Worm (Caenorhabditis elegans) whole organism, early embryonic: ENCODE measurements around the gene F25A2.1.

Experiments
- B0310.2 ChIP-seq: sonication (generic microtip); optimal IDR thresholded peaks from 2 replicates; lab custom pipeline; 2016; ENCODE audit warnings: mild to moderate bottlenecking, missing genetic modification characterization, missing compliant biosample characterization
- F13C5.2 ChIP-seq: sonication (generic microtip); optimal IDR thresholded peaks from 2 replicates; lab custom pipeline; 2017; ENCODE audit warnings: mild to moderate bottlenecking, missing genetic modification characterization, inconsistent platforms, missing compliant biosample characterization
- aly-1 ChIP-seq: sonication (generic microtip); optimal IDR thresholded peaks from 2 replicates; lab custom pipeline; 2016; ENCODE audit warnings: missing genetic modification characterization, missing compliant biosample characterization
- ama-1 ChIP-seq: fragments of 150-350 bp; optimal IDR thresholded peaks from 2 replicates; lab custom pipeline; 2014
- ceh-13 ChIP-seq: fragments of 200-800 bp; sonication (Bioruptor generic); optimal IDR thresholded peaks from 2 replicates; lab custom pipeline; 2018; ENCODE audit warnings: mild to moderate bottlenecking, missing genetic modification characterization, missing compliant biosample characterization
- ceh-36 ChIP-seq: sonication (generic microtip); optimal IDR thresholded peaks from 2 replicates; lab custom pipeline; 2016; ENCODE audit warnings: missing genetic modification characterization, inconsistent platforms, missing compliant biosample characterization
- ets-7 ChIP-seq: sonication (generic microtip); optimal IDR thresholded peaks from 2 replicates; lab custom pipeline; 2016; ENCODE audit warnings: missing genotype, missing genetic modification characterization, missing compliant biosample characterization
- flt-1 ChIP-seq: fragments of 200-800 bp; sonication (Bioruptor generic); IDR thresholded peaks from 2 replicates; pipeline ENCODE4 v1.3.6; 2022; ENCODE audit warnings: missing genetic modification characterization, missing compliant biosample characterization
- hmbx-1 ChIP-seq: sonication (generic microtip); optimal IDR thresholded peaks from 2 replicates; lab custom pipeline; 2016; ENCODE audit warnings: mild to moderate bottlenecking, missing genetic modification characterization, missing compliant biosample characterization
- hmg-4 ChIP-seq: fragments of 200-800 bp; sonication (Bioruptor generic); optimal IDR thresholded peaks from 2 replicates; lab custom pipeline; 2018; ENCODE audit warnings: mild to moderate bottlenecking, missing genetic modification characterization, missing compliant biosample characterization
- hnd-1 ChIP-seq: sonication (generic microtip); optimal IDR thresholded peaks from 2 replicates; lab custom pipeline; 2016; ENCODE audit warnings: missing genetic modification characterization, missing compliant biosample characterization
- pes-1 ChIP-seq: fragments of 200-800 bp; sonication (Bioruptor generic); IDR thresholded peaks from 2 replicates; pipeline ENCODE4 v1.3.6; 2022; ENCODE audit warnings: missing genetic modification reagents, missing genetic modification characterization, missing compliant biosample characterization
- scrt-1 ChIP-seq: fragments of 200-800 bp; sonication (Bioruptor generic); IDR thresholded peaks from 2 replicates; pipeline ENCODE4 v1.3.6; 2022; ENCODE audit warnings: missing genetic modification characterization, missing compliant biosample characterization
- sea-1 ChIP-seq: fragments of 200-800 bp; sonication (Bioruptor generic); conservative IDR thresholded peaks from 2 replicates; pipeline ENCODE4 v1.3.6; 2022; ENCODE audit warnings: missing genetic modification characterization, missing compliant biosample characterization
- tbx-11 ChIP-seq: fragments of 200-800 bp; sonication (Bioruptor generic); IDR thresholded peaks from 2 replicates; pipeline ENCODE4 v1.3.6; 2022; ENCODE audit warnings: missing genetic modification characterization, missing compliant biosample characterization
- tbx-37 ChIP-seq: fragments of 200-800 bp; sonication (Bioruptor generic); conservative IDR thresholded peaks from 2 replicates; pipeline ENCODE4 v1.3.6; 2022; ENCODE audit warnings: missing genetic modification reagents, missing genetic modification characterization, missing compliant biosample characterization
- tra-4 ChIP-seq: sonication (generic microtip); optimal IDR thresholded peaks from 2 replicates; lab custom pipeline; 2017; ENCODE audit warnings: missing genetic modification characterization, missing compliant biosample characterization

The F25A2.1 gene

DNA sequence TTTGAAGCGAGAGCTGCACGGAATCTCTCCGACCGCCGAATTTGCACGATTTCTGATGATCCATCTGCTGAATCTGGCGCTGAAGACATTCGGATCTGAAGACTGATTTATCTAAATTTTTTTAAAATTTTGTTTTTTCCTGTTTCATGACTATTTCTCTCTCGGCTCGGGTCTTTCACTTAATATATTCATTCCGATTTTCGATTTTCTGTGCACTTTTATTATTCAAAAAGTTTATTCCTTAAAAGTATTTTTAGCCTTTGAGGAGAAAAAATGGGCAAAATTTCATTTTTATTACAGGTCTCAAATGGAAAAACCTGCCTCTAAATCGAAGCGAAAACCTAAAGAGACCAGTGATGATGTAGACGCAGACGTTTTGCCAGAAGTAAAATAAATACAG lies 28.2 kb downstream of the F25A2.1 start, which contains the start of gene Y50D4A.1:
Y50D4A.1 (plus strand) TSS at position 301 of the 400 bp plus-strand sequence.
- TF ChIP-seq ets-7 (tag; lab: Kevin White, UChicago) (no peak), aly-1 (no peak), hmbx-1 (tag; lab: Kevin White, UChicago) (no peak), sea-1 (GFP tag; lab: Robert Waterston, UW) (no peak), F13C5.2 (tag; lab: Kevin White, UChicago) (no peak), tra-4 (tag; lab: Kevin White, UChicago) (no peak), scrt-1 (GFP tag; lab: Robert Waterston, UW) (no peak), ceh-13 (no peak), hmg-4 (GFP tag; lab: Kevin White, UChicago) (no peak), hnd-1 (tag; lab: Kevin White, UChicago) (no peak), pes-1 (GFP tag; lab: Robert Waterston, UW) (no peak), ama-1 (lab: Kevin White, UChicago) (no peak), flt-1 (GFP tag; lab: Robert Waterston, UW) (no peak), ceh-36 (no peak), B0310.2 (tag; lab: Kevin White, UChicago) (no peak), tbx-37 (GFP tag; lab: Robert Waterston, UW) (no peak), tbx-11 (no peak)

DNA sequence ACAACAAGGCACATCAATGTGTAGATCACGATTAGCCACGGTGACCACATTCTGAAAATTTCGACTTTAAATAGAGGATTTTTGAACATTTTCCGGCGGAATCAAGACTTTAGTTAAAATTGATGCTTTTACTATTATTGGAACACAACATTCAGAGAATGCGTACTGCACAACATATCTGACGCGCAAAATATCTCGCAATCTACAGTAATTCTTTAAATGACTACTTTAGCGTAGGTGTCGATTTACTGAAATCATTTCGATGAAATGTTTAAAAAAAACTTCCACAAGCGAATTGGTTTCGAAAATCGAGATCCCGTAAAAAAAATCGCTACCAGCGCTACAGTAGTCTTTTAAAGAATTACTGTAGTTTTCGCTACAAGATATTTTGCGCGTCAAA lies 41.1 kb downstream of the F25A2.1 start, which contains the start of gene Y50D4A.10:
Y50D4A.10 (minus strand) TSS at position 57 of the 400 bp plus-strand sequence.
- no peak for TF ChIP-seq ceh-13
- no peak for TF ChIP-seq ceh-36
- no peak for TF ChIP-seq tbx-11
- TF ChIP-seq hmg-4 (GFP tag; lab: Kevin White, UChicago), result no peak
- TF ChIP-seq scrt-1 (GFP tag; lab: Robert Waterston, UW), result no peak

DNA sequence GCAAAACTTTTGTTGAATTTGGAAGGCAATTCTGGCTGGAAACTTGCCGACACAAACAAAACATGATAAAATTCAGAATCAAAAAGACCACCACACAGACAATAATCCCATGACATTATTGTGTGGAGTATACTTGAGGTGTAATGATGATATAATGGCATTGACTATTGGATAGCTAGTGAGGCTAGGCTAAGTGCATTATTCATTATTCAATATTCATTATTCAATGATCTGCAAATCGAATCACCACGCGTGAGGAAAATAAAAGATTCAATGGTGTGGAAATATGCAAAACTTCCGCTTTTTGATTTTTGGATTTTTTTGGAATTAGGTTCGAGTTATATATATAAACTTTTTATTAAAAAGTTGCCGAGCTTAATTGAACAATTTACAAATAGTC lies 44.2 kb downstream of the F25A2.1 start:
- TF ChIP-seq flt-1 (GFP tag; lab: Robert Waterston, UW) (no peak), F13C5.2 (tag; lab: Kevin White, UChicago) (no peak), tbx-11 (no peak), ets-7 (tag; lab: Kevin White, UChicago) (no peak), hmbx-1 (tag; lab: Kevin White, UChicago) (no peak), aly-1 (no peak), pes-1 (GFP tag; lab: Robert Waterston, UW) (no peak), tra-4 (tag; lab: Kevin White, UChicago) (no peak)

DNA sequence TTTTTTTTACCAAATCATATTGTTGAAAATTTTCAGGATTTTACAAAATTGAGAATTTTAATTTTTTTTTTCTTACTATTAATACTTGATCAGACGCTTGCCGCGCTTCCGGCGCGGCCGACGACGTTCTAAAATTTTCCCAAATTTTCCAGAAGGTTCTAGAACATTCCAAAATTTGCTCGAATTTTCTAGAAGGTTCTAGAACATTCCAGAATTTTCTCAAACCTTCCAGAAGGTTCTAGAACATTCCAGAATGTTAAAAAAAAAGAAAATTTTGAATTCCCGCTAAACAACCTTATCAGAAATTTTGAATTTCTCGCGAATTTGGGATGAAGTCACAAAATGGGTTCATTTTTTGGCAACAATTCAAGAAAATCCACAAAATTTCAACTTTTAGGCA lies 46.9 kb downstream of the F25A2.1 start:
- TF ChIP-seq tbx-11, result no peak
- no peak for TF ChIP-seq scrt-1 (GFP tag; lab: Robert Waterston, UW)
- no peak for TF ChIP-seq F13C5.2 (tag; lab: Kevin White, UChicago)
- no peak for TF ChIP-seq sea-1 (GFP tag; lab: Robert Waterston, UW)
- TF ChIP-seq aly-1, result no peak
- TF ChIP-seq flt-1 (GFP tag; lab: Robert Waterston, UW), result no peak

DNA sequence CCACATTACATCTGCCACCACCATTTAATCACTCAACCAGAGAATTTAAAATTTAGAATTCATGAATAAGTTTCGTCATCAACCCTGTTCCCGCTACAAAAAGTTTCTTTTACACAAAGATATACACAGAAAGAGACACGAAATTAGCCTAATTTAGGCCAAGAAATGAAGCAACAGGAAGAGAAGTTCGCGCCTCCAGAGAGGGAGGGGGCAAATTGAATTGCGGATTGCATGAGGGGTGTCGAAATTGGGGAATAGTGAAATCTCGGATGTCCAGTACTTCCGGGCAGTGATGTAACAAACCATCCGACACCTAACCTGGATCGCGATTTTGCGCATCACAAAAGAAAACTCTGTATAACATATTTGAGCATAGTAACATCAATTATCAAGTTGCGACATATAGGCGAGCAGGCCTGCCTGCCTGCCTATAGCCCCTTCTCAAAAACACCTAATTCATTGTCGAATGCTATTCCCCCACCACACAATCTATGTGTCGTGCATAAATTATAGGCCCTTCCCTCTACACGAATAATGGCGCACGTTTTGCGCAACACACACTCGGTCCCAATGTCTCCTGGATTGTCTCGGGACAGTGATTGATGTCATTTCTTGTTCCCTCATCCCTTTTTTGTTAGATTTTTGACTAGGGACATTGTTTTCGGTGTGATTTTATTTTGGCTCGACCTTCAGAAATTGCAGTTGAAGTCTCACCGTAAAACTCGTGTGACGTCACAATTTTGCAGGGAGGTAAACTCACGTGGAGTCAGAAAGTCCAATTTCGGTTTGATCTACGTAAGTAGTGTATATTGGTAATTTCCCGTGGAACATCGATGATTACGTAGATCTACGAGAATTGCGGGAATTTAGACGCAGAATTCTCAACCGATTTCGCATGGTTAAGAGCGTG lies 48.6 kb downstream of the F25A2.1 start:
- TF ChIP-seq tbx-11, result no peak

DNA sequence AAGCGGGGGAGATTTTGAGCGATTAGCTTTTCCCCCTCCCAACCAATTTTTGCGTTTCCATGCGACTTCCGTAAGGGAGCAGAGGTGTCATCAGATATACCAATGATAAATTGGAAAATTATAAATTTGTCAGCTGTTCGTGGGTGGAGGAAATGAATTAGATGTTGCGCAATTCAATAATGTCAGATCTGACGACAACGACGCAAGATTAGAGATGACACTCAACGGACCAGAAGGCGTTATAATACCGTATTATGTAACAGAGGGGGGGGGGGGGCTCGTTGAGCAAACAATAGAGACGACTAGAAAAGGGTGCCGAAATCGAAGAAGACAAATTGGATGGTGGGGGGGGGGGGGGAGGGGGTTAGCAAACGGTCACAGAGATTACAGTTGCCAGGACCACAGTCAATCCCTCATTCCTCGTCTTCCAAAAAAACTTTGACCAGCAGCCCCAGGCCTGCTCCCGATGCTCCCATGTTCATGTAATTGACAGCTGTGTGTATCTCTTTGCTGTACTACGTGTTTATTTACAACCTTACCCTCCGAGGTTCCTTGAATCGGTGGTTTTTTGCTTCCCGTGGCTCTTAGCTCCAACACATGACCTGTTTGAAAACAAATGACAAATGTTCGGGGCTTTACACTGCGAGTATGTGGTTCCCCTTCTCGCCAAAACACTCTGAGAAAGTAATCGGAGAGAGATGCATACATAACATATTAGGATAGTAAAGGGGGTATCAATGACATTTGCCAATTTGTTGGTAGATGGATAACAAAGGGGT lies 49.7 kb downstream of the F25A2.1 start:
- TF ChIP-seq scrt-1 (GFP tag; lab: Robert Waterston, UW) (no peak), F13C5.2 (tag; lab: Kevin White, UChicago) (no peak), hmg-4 (GFP tag; lab: Kevin White, UChicago) (no peak), pes-1 (GFP tag; lab: Robert Waterston, UW) (peak; percentile 10; the same call in 1 of the 2 replicates), ceh-36 (peak; percentile 52), ceh-13 (peak; percentile 18), ets-7 (tag; lab: Kevin White, UChicago) (no peak)

DNA sequence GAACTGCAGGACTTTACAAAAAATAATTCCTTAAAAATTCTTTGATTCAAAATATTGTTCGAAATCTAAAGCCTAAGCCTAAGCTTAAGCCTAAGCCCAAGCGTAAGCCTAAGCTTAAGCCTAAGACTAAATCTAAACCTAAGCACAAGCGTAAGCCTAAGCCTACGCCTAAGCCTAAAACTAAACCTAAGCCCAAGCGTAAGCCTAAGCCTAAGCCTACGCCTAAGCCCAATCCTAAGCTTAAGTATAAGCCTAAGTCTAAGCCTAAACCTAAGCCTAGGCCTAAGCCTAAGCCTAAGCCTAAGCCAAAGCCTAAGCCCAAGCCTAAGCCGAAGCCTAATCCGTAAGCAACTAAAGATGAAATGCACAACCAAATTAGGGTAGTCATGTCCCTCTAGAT lies 51.2 kb downstream of the F25A2.1 start:
- no peak for TF ChIP-seq tbx-11
- 0 out of 2 replicates have a peak, but pooled peaks have one; percentile 12 for TF ChIP-seq pes-1 (GFP tag; lab: Robert Waterston, UW)
- peak; percentile 92 for TF ChIP-seq ceh-36
- TF ChIP-seq flt-1 (GFP tag; lab: Robert Waterston, UW), result no peak
